Worm (Caenorhabditis elegans) whole organism, early embryonic: ENCODE data around the gene F46B6.2.

Experiments
- B0310.2 ChIP-seq: sonication (generic microtip); optimal IDR thresholded peaks from 2 replicates; lab custom pipeline; 2016; ENCODE audit warnings: mild to moderate bottlenecking, missing genetic modification characterization, missing compliant biosample characterization
- F13C5.2 ChIP-seq: sonication (generic microtip); optimal IDR thresholded peaks from 2 replicates; lab custom pipeline; 2017; ENCODE audit warnings: mild to moderate bottlenecking, missing genetic modification characterization, inconsistent platforms, missing compliant biosample characterization
- aly-1 ChIP-seq: sonication (generic microtip); optimal IDR thresholded peaks from 2 replicates; lab custom pipeline; 2016; ENCODE audit warnings: missing genetic modification characterization, missing compliant biosample characterization
- ama-1 ChIP-seq: fragments of 150-350 bp; optimal IDR thresholded peaks from 2 replicates; lab custom pipeline; 2014
- ceh-13 ChIP-seq: fragments of 200-800 bp; sonication (Bioruptor generic); optimal IDR thresholded peaks from 2 replicates; lab custom pipeline; 2018; ENCODE audit warnings: mild to moderate bottlenecking, missing genetic modification characterization, missing compliant biosample characterization
- ceh-36 ChIP-seq: sonication (generic microtip); optimal IDR thresholded peaks from 2 replicates; lab custom pipeline; 2016; ENCODE audit warnings: missing genetic modification characterization, inconsistent platforms, missing compliant biosample characterization
- ets-7 ChIP-seq: sonication (generic microtip); optimal IDR thresholded peaks from 2 replicates; lab custom pipeline; 2016; ENCODE audit warnings: missing genotype, missing genetic modification characterization, missing compliant biosample characterization
- flt-1 ChIP-seq: fragments of 200-800 bp; sonication (Bioruptor generic); IDR thresholded peaks from 2 replicates; pipeline ENCODE4 v1.3.6; 2022; ENCODE audit warnings: missing genetic modification characterization, missing compliant biosample characterization
- hmbx-1 ChIP-seq: sonication (generic microtip); optimal IDR thresholded peaks from 2 replicates; lab custom pipeline; 2016; ENCODE audit warnings: mild to moderate bottlenecking, missing genetic modification characterization, missing compliant biosample characterization
- hmg-4 ChIP-seq: fragments of 200-800 bp; sonication (Bioruptor generic); optimal IDR thresholded peaks from 2 replicates; lab custom pipeline; 2018; ENCODE audit warnings: mild to moderate bottlenecking, missing genetic modification characterization, missing compliant biosample characterization
- hnd-1 ChIP-seq: sonication (generic microtip); optimal IDR thresholded peaks from 2 replicates; lab custom pipeline; 2016; ENCODE audit warnings: missing genetic modification characterization, missing compliant biosample characterization
- pes-1 ChIP-seq: fragments of 200-800 bp; sonication (Bioruptor generic); IDR thresholded peaks from 2 replicates; pipeline ENCODE4 v1.3.6; 2022; ENCODE audit warnings: missing genetic modification reagents, missing genetic modification characterization, missing compliant biosample characterization
- scrt-1 ChIP-seq: fragments of 200-800 bp; sonication (Bioruptor generic); IDR thresholded peaks from 2 replicates; pipeline ENCODE4 v1.3.6; 2022; ENCODE audit warnings: missing genetic modification characterization, missing compliant biosample characterization
- sea-1 ChIP-seq: fragments of 200-800 bp; sonication (Bioruptor generic); conservative IDR thresholded peaks from 2 replicates; pipeline ENCODE4 v1.3.6; 2022; ENCODE audit warnings: missing genetic modification characterization, missing compliant biosample characterization
- tbx-11 ChIP-seq: fragments of 200-800 bp; sonication (Bioruptor generic); IDR thresholded peaks from 2 replicates; pipeline ENCODE4 v1.3.6; 2022; ENCODE audit warnings: missing genetic modification characterization, missing compliant biosample characterization
- tbx-37 ChIP-seq: fragments of 200-800 bp; sonication (Bioruptor generic); conservative IDR thresholded peaks from 2 replicates; pipeline ENCODE4 v1.3.6; 2022; ENCODE audit warnings: missing genetic modification reagents, missing genetic modification characterization, missing compliant biosample characterization
- tra-4 ChIP-seq: sonication (generic microtip); optimal IDR thresholded peaks from 2 replicates; lab custom pipeline; 2017; ENCODE audit warnings: missing genetic modification characterization, missing compliant biosample characterization

The F46B6.2 gene

ce11 chrV:9733920-9734454 is 38.1 kb upstream of the F46B6.2 start, which contains the start of gene cal-7:
Gene cal-7 (plus strand): TSS chrV:9734103.
- no peak for TF ChIP-seq tbx-11 (GFP tag; lab: Robert Waterston, UW)
- TF ChIP-seq hmbx-1 (tag; lab: Kevin White, UChicago) = no peak
- no peak for TF ChIP-seq scrt-1 (GFP tag; lab: Robert Waterston, UW)
- no peak for TF ChIP-seq F13C5.2 (tag; lab: Kevin White, UChicago)
- no peak for TF ChIP-seq flt-1
- no peak for TF ChIP-seq aly-1 (tag; lab: Kevin White, UChicago)
- TF ChIP-seq tra-4 (tag; lab: Kevin White, UChicago) = no peak
- TF ChIP-seq tbx-37 = no peak
- no peak for TF ChIP-seq sea-1 (GFP tag; lab: Robert Waterston, UW)
- no peak for TF ChIP-seq pes-1 (GFP tag; lab: Robert Waterston, UW)
- no peak for TF ChIP-seq hmg-4 (GFP tag; lab: Kevin White, UChicago)
- no peak for TF ChIP-seq ama-1

ce11 chrV:9737287-9737686 is 34.8 kb upstream of the F46B6.2 start, which contains the start of gene aqp-4:
Gene aqp-4 (plus strand): TSS chrV:9737556.
- TF ChIP-seq sea-1 (GFP tag; lab: Robert Waterston, UW) = no peak
- TF ChIP-seq tbx-37 = no peak
- no peak for TF ChIP-seq F13C5.2 (tag; lab: Kevin White, UChicago)

- TF ChIP-seq B0310.2 (tag; lab: Kevin White, UChicago) (no peak), pes-1 (GFP tag; lab: Robert Waterston, UW) (no peak), ceh-13 (GFP tag; lab: Kevin White, UChicago) (no peak), F13C5.2 (tag; lab: Kevin White, UChicago) (no peak), hmg-4 (GFP tag; lab: Kevin White, UChicago) (no peak), hnd-1 (tag; lab: Kevin White, UChicago) (no peak), tra-4 (tag; lab: Kevin White, UChicago) (no peak), tbx-37 (no peak), hmbx-1 (tag; lab: Kevin White, UChicago) (no peak), tbx-11 (GFP tag; lab: Robert Waterston, UW) (no peak), scrt-1 (GFP tag; lab: Robert Waterston, UW) (no peak), aly-1 (tag; lab: Kevin White, UChicago) (no peak), ets-7 (no peak), ceh-36 (tag; lab: Kevin White, UChicago) (no peak), sea-1 (GFP tag; lab: Robert Waterston, UW) (no peak), ama-1 (no peak), flt-1 (no peak)
These were observed 33.9 kb upstream of the F46B6.2 start for ce11 chrV:9738077-9738705.

ce11 chrV:9739402-9739801 is 32.7 kb upstream of the F46B6.2 start, which contains the start of gene marc-1:
Gene marc-1 (plus strand): TSS chrV:9739702.
- TF ChIP-seq aly-1 (tag; lab: Kevin White, UChicago) (no peak), tbx-11 (GFP tag; lab: Robert Waterston, UW) (no peak), ets-7 (no peak), ceh-36 (tag; lab: Kevin White, UChicago) (no peak), F13C5.2 (tag; lab: Kevin White, UChicago) (no peak), tbx-37 (no peak), ceh-13 (GFP tag; lab: Kevin White, UChicago) (no peak), tra-4 (tag; lab: Kevin White, UChicago) (no peak), ama-1 (no peak), B0310.2 (tag; lab: Kevin White, UChicago) (no peak), scrt-1 (GFP tag; lab: Robert Waterston, UW) (no peak), pes-1 (GFP tag; lab: Robert Waterston, UW) (no peak), hmg-4 (GFP tag; lab: Kevin White, UChicago) (no peak), sea-1 (GFP tag; lab: Robert Waterston, UW) (no peak), hnd-1 (tag; lab: Kevin White, UChicago) (no peak), hmbx-1 (tag; lab: Kevin White, UChicago) (no peak)

ce11 chrV:9740858-9741257 is 31.2 kb upstream of the F46B6.2 start, which contains the start of gene sta-2:
Gene sta-2 (plus strand): TSS chrV:9741206.
- no peak for TF ChIP-seq sea-1 (GFP tag; lab: Robert Waterston, UW)
- TF ChIP-seq flt-1 = no peak
- no peak for TF ChIP-seq tbx-11 (GFP tag; lab: Robert Waterston, UW)
- no peak for TF ChIP-seq hmbx-1 (tag; lab: Kevin White, UChicago)
- no peak for TF ChIP-seq tbx-37
- no peak for TF ChIP-seq F13C5.2 (tag; lab: Kevin White, UChicago)
- TF ChIP-seq scrt-1 (GFP tag; lab: Robert Waterston, UW) = no peak
- TF ChIP-seq hmg-4 (GFP tag; lab: Kevin White, UChicago) = no peak
- TF ChIP-seq B0310.2 (tag; lab: Kevin White, UChicago) = no peak
- no peak for TF ChIP-seq ets-7
- no peak for TF ChIP-seq pes-1 (GFP tag; lab: Robert Waterston, UW)
- TF ChIP-seq aly-1 (tag; lab: Kevin White, UChicago) = no peak
- no peak for TF ChIP-seq ama-1
- no peak for TF ChIP-seq ceh-13 (GFP tag; lab: Kevin White, UChicago)
- TF ChIP-seq ceh-36 (tag; lab: Kevin White, UChicago) = no peak
- no peak for TF ChIP-seq tra-4 (tag; lab: Kevin White, UChicago)
- no peak for TF ChIP-seq hnd-1 (tag; lab: Kevin White, UChicago)

ce11 chrV:9744934-9745333 is 27.2 kb upstream of the F46B6.2 start, which contains the start of gene F58E6.13:
Gene F58E6.13 (plus strand): TSS chrV:9745234.
- TF ChIP-seq tra-4 (tag; lab: Kevin White, UChicago) = no peak
- TF ChIP-seq ceh-13 (GFP tag; lab: Kevin White, UChicago) = no peak
- no peak for TF ChIP-seq hmbx-1 (tag; lab: Kevin White, UChicago)
- no peak for TF ChIP-seq F13C5.2 (tag; lab: Kevin White, UChicago)
- no peak for TF ChIP-seq ets-7
- TF ChIP-seq tbx-37 = no peak
- no peak for TF ChIP-seq ceh-36 (tag; lab: Kevin White, UChicago)
